Fruit fly (Drosophila melanogaster) whole organism, embryonic: ENCODE data around the gene CG11470.

Experiments used
- Aef1 ChIP-seq: fragments of 200-800 bp; sonication (Bioruptor generic); IDR thresholded peaks from 3 replicates; pipeline ENCODE4 v1.3.6; 2022; ENCODE audit warnings: missing biosample characterization, missing genetic modification characterization
- Atf3 ChIP-seq: fragments of 200-800 bp; sonication (Bioruptor generic); optimal IDR thresholded peaks from 3 replicates; lab custom pipeline; 2016; ENCODE audit warnings: missing biosample characterization, missing genetic modification characterization
- CG10321 ChIP-seq: fragments of 200-800 bp; sonication (Bioruptor generic); IDR thresholded peaks from 2 replicates; pipeline ENCODE4 v1.3.6; 2022; ENCODE audit warnings: missing biosample characterization, missing genetic modification characterization
- CG10654 ChIP-seq: fragments of 200-800 bp; sonication (Bioruptor generic); optimal IDR thresholded peaks from 2 replicates; lab custom pipeline; 2016; ENCODE audit warnings: missing biosample characterization, missing genetic modification characterization
- CG17829 ChIP-seq: fragments of 200-800 bp; optimal IDR thresholded peaks from 2 replicates; lab custom pipeline; 2019; ENCODE audit warnings: missing biosample characterization, mild to moderate bottlenecking, missing genetic modification characterization, moderate library complexity
- CG18011 ChIP-seq: fragments of 200-800 bp; sonication (Bioruptor generic); optimal IDR thresholded peaks from 2 replicates; lab custom pipeline; 2017; ENCODE audit warnings: missing biosample characterization, missing genetic modification characterization, mild to moderate bottlenecking, moderate library complexity, missing genotype
- CG18476 ChIP-seq: fragments of 200-800 bp; sonication (Bioruptor generic); optimal IDR thresholded peaks from 2 replicates; lab custom pipeline; 2016; ENCODE audit warnings: missing biosample characterization, mild to moderate bottlenecking, missing genetic modification characterization
- CG4404 ChIP-seq: fragments of 200-800 bp; sonication (Bioruptor generic); IDR thresholded peaks from 2 replicates; pipeline ENCODE4 v1.3.6; 2022; ENCODE audit warnings: missing biosample characterization, missing genetic modification characterization
- CG5953 ChIP-seq: fragments of 200-800 bp; sonication (Bioruptor generic); IDR thresholded peaks from 2 replicates; pipeline ENCODE4 v1.3.6; 2022; ENCODE audit warnings: missing biosample characterization, missing genetic modification characterization
- CG6175 ChIP-seq: fragments of 200-800 bp; sonication (Bioruptor generic); IDR thresholded peaks from 3 replicates; pipeline ENCODE4 v1.3.6; 2022; ENCODE audit warnings: missing biosample characterization, missing genetic modification characterization
- CG6791 ChIP-seq: fragments of 200-800 bp; sonication (Bioruptor generic); IDR thresholded peaks from 3 replicates; pipeline ENCODE4 v1.3.6; 2022; ENCODE audit warnings: missing biosample characterization, missing genetic modification characterization; ENCODE audit not compliant: partially characterized antibody
- CG7963 ChIP-seq: fragments of 200-800 bp; sonication (Bioruptor generic); IDR thresholded peaks from 3 replicates; pipeline ENCODE4 v1.3.6; 2022; ENCODE audit warnings: missing biosample characterization, missing genetic modification characterization; ENCODE audit not compliant: partially characterized antibody
- CG8281 ChIP-seq: fragments of 200-800 bp; sonication (Bioruptor generic); optimal IDR thresholded peaks from 2 replicates; lab custom pipeline; 2018; ENCODE audit warnings: missing biosample characterization, mild to moderate bottlenecking, missing genetic modification characterization, moderate library complexity
- CTCF ChIP-seq: fragments of 200-800 bp; sonication (Bioruptor generic); optimal IDR thresholded peaks from 2 replicates; lab custom pipeline; 2017; ENCODE audit warnings: missing biosample characterization, mild to moderate bottlenecking, missing genetic modification characterization, moderate library complexity
- CrebB ChIP-seq: fragments of 200-800 bp; sonication (Bioruptor generic); optimal IDR thresholded peaks from 3 replicates; lab custom pipeline; 2018; ENCODE audit warnings: missing biosample characterization, mild to moderate bottlenecking, missing genetic modification characterization
- Dp ChIP-seq: fragments of 200-800 bp; sonication (Bioruptor generic); optimal IDR thresholded peaks from 2 replicates; lab custom pipeline; 2018; ENCODE audit warnings: missing biosample characterization, mild to moderate bottlenecking, missing genetic modification characterization, moderate library complexity
- Drgx ChIP-seq: fragments of 200-800 bp; sonication (Bioruptor generic); IDR thresholded peaks from 2 replicates; pipeline ENCODE4 v1.3.6; 2022; ENCODE audit warnings: missing biosample characterization, missing genetic modification characterization
- HLH54F ChIP-seq: fragments of 200-800 bp; sonication (Bioruptor generic); optimal IDR thresholded peaks from 3 replicates; lab custom pipeline; 2016; ENCODE audit warnings: missing biosample characterization, missing genetic modification characterization
- Hand ChIP-seq: fragments of 200-800 bp; sonication (Bioruptor generic); optimal IDR thresholded peaks from 2 replicates; lab custom pipeline; 2017; ENCODE audit warnings: mild to moderate bottlenecking, missing biosample characterization, missing genetic modification reagents, missing genetic modification characterization
- HmgZ ChIP-seq: fragments of 200-800 bp; sonication (Bioruptor generic); optimal IDR thresholded peaks from 2 replicates; lab custom pipeline; 2018; ENCODE audit warnings: missing biosample characterization, mild to moderate bottlenecking, missing genetic modification characterization
- Hr39 ChIP-seq: fragments of >200 bp; optimal IDR thresholded peaks from 2 replicates; lab custom pipeline; 2017
- Lpt ChIP-seq: fragments of >200 bp; optimal IDR thresholded peaks from 2 replicates; lab custom pipeline; 2018; ENCODE audit warnings: missing biosample characterization, missing genetic modification characterization
- Mes4 ChIP-seq: fragments of 200-800 bp; sonication (Bioruptor generic); optimal IDR thresholded peaks from 2 replicates; lab custom pipeline; 2016; ENCODE audit warnings: missing biosample characterization, missing genetic modification characterization
- Optix ChIP-seq: fragments of 200-800 bp; sonication (Bioruptor generic); IDR thresholded peaks from 3 replicates; pipeline ENCODE4 v1.3.6; 2022; ENCODE audit warnings: missing biosample characterization, missing genetic modification characterization
- Pdp1 ChIP-seq, 2 experiments: fragments of 200-800 bp; sonication (Bioruptor generic); optimal IDR thresholded peaks; 3 replicates each; lab custom pipeline; 2016; ENCODE audit warnings: missing biosample characterization in 2 of 2, missing genetic modification characterization in 2 of 2, mild to moderate bottlenecking in 1 of 2, moderate library complexity in 1 of 2
- Ptx1 ChIP-seq: fragments of 200-800 bp; sonication (Bioruptor generic); IDR thresholded peaks from 2 replicates; pipeline ENCODE4 v1.3.6; 2022; ENCODE audit warnings: missing biosample characterization, missing genetic modification characterization
- Trl ChIP-seq, 3 experiments: fragments of >200 bp in 2 of 3; fragments of 200-800 bp in 1 of 3; sonication (Bioruptor generic) in 1 of 3; optimal IDR thresholded peaks; 2 replicates in 1 of 3; 3 replicates in 2 of 3; lab custom pipeline; 2016 to 2017; ENCODE audit warnings: missing biosample characterization in 1 of 3, missing genetic modification characterization in 1 of 3
- ab ChIP-seq: fragments of 200-800 bp; sonication (Bioruptor generic); optimal IDR thresholded peaks from 2 replicates; lab custom pipeline; 2016; ENCODE audit warnings: missing biosample characterization, missing genetic modification characterization
- aop ChIP-seq: fragments of 200-800 bp; sonication (Bioruptor generic); IDR thresholded peaks from 2 replicates; pipeline ENCODE4 v1.3.6; 2022; ENCODE audit warnings: missing biosample characterization, missing genetic modification characterization
- cato ChIP-seq: fragments of 200-800 bp; sonication (Bioruptor generic); optimal IDR thresholded peaks from 2 replicates; lab custom pipeline; 2016; ENCODE audit warnings: missing biosample characterization, missing genetic modification characterization, borderline replicate concordance
- dimm ChIP-seq: fragments of 200-800 bp; sonication (Bioruptor generic); IDR thresholded peaks from 2 replicates; pipeline ENCODE4 v1.3.6; 2022; ENCODE audit warnings: missing biosample characterization, missing genetic modification characterization
- fu2 ChIP-seq: fragments of 200-800 bp; sonication (Bioruptor generic); optimal IDR thresholded peaks from 2 replicates; lab custom pipeline; 2016; ENCODE audit warnings: missing biosample characterization, missing genetic modification characterization
- gfzf ChIP-seq: fragments of 200-800 bp; sonication (Bioruptor generic); optimal IDR thresholded peaks from 2 replicates; lab custom pipeline; 2016; ENCODE audit warnings: missing biosample characterization, mild to moderate bottlenecking, missing genetic modification characterization, moderate library complexity
- hbn ChIP-seq: fragments of 200-800 bp; sonication (Bioruptor generic); IDR thresholded peaks from 2 replicates; pipeline ENCODE4 v1.3.6; 2022; ENCODE audit warnings: missing biosample characterization, missing genetic modification characterization; ENCODE audit not compliant: partially characterized antibody
- jigr1 ChIP-seq: fragments of 200-800 bp; sonication (Bioruptor generic); IDR thresholded peaks from 3 replicates; pipeline ENCODE4 v1.3.6; 2022; ENCODE audit warnings: missing biosample characterization, missing genetic modification characterization
- lilli ChIP-seq: fragments of 200-800 bp; sonication (Bioruptor generic); optimal IDR thresholded peaks from 3 replicates; lab custom pipeline; 2016; ENCODE audit warnings: missing biosample characterization, missing genetic modification characterization
- lov ChIP-seq, 2 experiments: fragments of 200-800 bp in 1 of 2; fragments of >200 bp in 1 of 2; sonication (Bioruptor generic) in 1 of 2; IDR thresholded peaks in 1 of 2; optimal IDR thresholded peaks in 1 of 2; 2 replicates in 1 of 2; 3 replicates in 1 of 2; pipeline versions ENCODE4 v1.3.6 to Lab custom; 2017 to 2022; ENCODE audit warnings: missing biosample characterization in 1 of 2, missing genetic modification characterization in 1 of 2
- maf-S ChIP-seq: fragments of 200-800 bp; sonication (Bioruptor generic); optimal IDR thresholded peaks from 2 replicates; lab custom pipeline; 2016; ENCODE audit warnings: missing biosample characterization, missing genetic modification characterization
- nerfin-2 ChIP-seq: fragments of 200-800 bp; sonication (Bioruptor generic); IDR thresholded peaks from 2 replicates; pipeline ENCODE4 v1.3.6; 2022; ENCODE audit warnings: missing biosample characterization, missing genetic modification characterization; ENCODE audit not compliant: partially characterized antibody
- p53 ChIP-seq: fragments of 200-800 bp; sonication (Bioruptor generic); optimal IDR thresholded peaks from 2 replicates; lab custom pipeline; 2016; ENCODE audit warnings: missing biosample characterization, missing genetic modification characterization
- prd ChIP-seq, 3 experiments: fragments of >200 bp in 2 of 3; fragments of 200-800 bp in 1 of 3; sonication (Bioruptor generic) in 1 of 3; optimal IDR thresholded peaks in 2 of 3; IDR thresholded peaks in 1 of 3; 2 replicates in 2 of 3; 3 replicates in 1 of 3; pipeline versions ENCODE4 v1.3.6 to Lab custom; 2017 to 2022; ENCODE audit warnings: missing biosample characterization in 1 of 3, missing genetic modification characterization in 1 of 3
- sna ChIP-seq: fragments of 200-800 bp; sonication (Bioruptor generic); IDR thresholded peaks from 2 replicates; pipeline ENCODE4 v1.3.6; 2022; ENCODE audit warnings: missing biosample characterization, missing genetic modification characterization; ENCODE audit not compliant: partially characterized antibody
- sqz ChIP-seq: fragments of 200-800 bp; sonication (Bioruptor generic); optimal IDR thresholded peaks from 3 replicates; lab custom pipeline; 2018; ENCODE audit warnings: missing biosample characterization, mild to moderate bottlenecking, missing genetic modification characterization
- stc ChIP-seq: fragments of 200-800 bp; sonication (Bioruptor generic); IDR thresholded peaks from 2 replicates; pipeline ENCODE4 v1.3.6; 2022; ENCODE audit warnings: missing biosample characterization, missing genetic modification characterization
- tin ChIP-seq: fragments of 200-800 bp; sonication (Bioruptor generic); optimal IDR thresholded peaks from 3 replicates; lab custom pipeline; 2016; ENCODE audit warnings: missing biosample characterization, missing genetic modification characterization
- tna ChIP-seq: fragments of 200-800 bp; sonication (Bioruptor generic); IDR thresholded peaks from 2 replicates; pipeline ENCODE4 v1.3.6; 2022; ENCODE audit warnings: missing biosample characterization, missing genetic modification characterization; ENCODE audit not compliant: partially characterized antibody
- vnd ChIP-seq: fragments of 200-800 bp; sonication (Bioruptor generic); IDR thresholded peaks from 3 replicates; pipeline ENCODE4 v1.3.6; 2022; ENCODE audit warnings: missing biosample characterization, missing genetic modification characterization; ENCODE audit not compliant: partially characterized antibody
- vvl ChIP-seq: fragments of 200-800 bp; sonication (Bioruptor generic); IDR thresholded peaks from 2 replicates; pipeline ENCODE4 v1.3.6; 2022; ENCODE audit warnings: missing biosample characterization, missing genetic modification characterization
- zf30C ChIP-seq: fragments of 200-800 bp; sonication (Bioruptor generic); optimal IDR thresholded peaks from 3 replicates; lab custom pipeline; 2018; ENCODE audit warnings: missing biosample characterization, mild to moderate bottlenecking, missing genetic modification characterization

CG11470 gene

dm6 chr3R:29618515-29619157, 29.1 kb upstream of the CG11470 start, which contains the start of gene CG1907 (continued):
- TF ChIP-seq tin (peak; percentile 98), CG6791 (GFP tag; lab: Robert Waterston, UW) (no peak), Optix (GFP tag; lab: Robert Waterston, UW) (peak; percentile 97), dimm (GFP tag; lab: Robert Waterston, UW) (peak; percentile 95), nerfin-2 (GFP tag; lab: Robert Waterston, UW) (0 out of 2 replicates have a peak, but pooled peaks have one; percentile 36), maf-S (peak; percentile 74), CG8281 (peak; percentile 91), lov (optimal IDR thresholded peaks at IDR 0.05; lab: Kevin White, UChicago) (no peak), lov (GFP tag; IDR thresholded peaks at IDR 0.05; lab: Robert Waterston, UW) (peak; percentile 99), Pdp1 (GFP tag; optimal IDR thresholded peaks at IDR 0.05; lab: Kevin White, UChicago) (peak; percentile 71 to 84), CG5953 (peak; percentile 97), CG18476 (peak; percentile 93), CG6175 (GFP tag; lab: Robert Waterston, UW) (peak; percentile 96), gfzf (no peak), CG18011 (GFP tag; lab: Kevin White, UChicago) (peak; percentile 90), lilli (GFP tag; lab: Kevin White, UChicago) (peak; percentile 93), ab (GFP tag; lab: Kevin White, UChicago) (peak; percentile 71), CrebB (tag; lab: Kevin White, UChicago) (peak; percentile 95), Dp (GFP tag; lab: Kevin White, UChicago) (peak; percentile 78), Mes4 (GFP tag; lab: Kevin White, UChicago) (peak; percentile 71), hbn (GFP tag; lab: Robert Waterston, UW) (no peak), Drgx (GFP tag; lab: Robert Waterston, UW) (peak; percentile 98), HLH54F (GFP tag; lab: Kevin White, UChicago) (peak; percentile 76), sna (peak; percentile 54; the same call in 1 of the 2 replicates), CG17829 (peak; percentile 99), p53 (GFP tag; lab: Kevin White, UChicago) (peak; percentile 46), CG10654 (peak; percentile 98), CG4404 (peak; percentile 97), CTCF (peak; percentile 74), Trl (optimal IDR thresholded peaks at IDR 0.05; lab: Kevin White, UChicago) (peak; percentile 93 to 94), Trl (GFP tag; optimal IDR thresholded peaks at IDR 0.05; lab: Kevin White, UChicago) (peak; percentile 78), fu2 (GFP tag; lab: Kevin White, UChicago) (peak; percentile 69), stc (GFP tag; lab: Robert Waterston, UW) (peak; percentile 98), vvl (peak; percentile 99), Ptx1 (GFP tag; lab: Robert Waterston, UW) (peak; percentile 99), CG7963 (no peak), jigr1 (GFP tag; lab: Robert Waterston, UW) (peak; percentile 96), zf30C (no peak), tna (GFP tag; lab: Robert Waterston, UW) (no peak), vnd (GFP tag; lab: Robert Waterston, UW) (peak; percentile 40; the same call in 1 of the 3 replicates), Hand (GFP tag; lab: Kevin White, UChicago) (peak; percentile 96), sqz (peak; percentile 96), Lpt (no peak), Aef1 (GFP tag; lab: Robert Waterston, UW) (peak; percentile 99), HmgZ (tag; lab: Kevin White, UChicago) (peak; percentile 97), prd (optimal IDR thresholded peaks at IDR 0.05; lab: Kevin White, UChicago) (no peak), prd (GFP tag; IDR thresholded peaks at IDR 0.05; lab: Robert Waterston, UW) (peak; percentile 99), Atf3 (GFP tag; lab: Kevin White, UChicago) (peak; percentile 71), Hr39 (lab: Kevin White, UChicago) (no peak), aop (GFP tag; lab: Robert Waterston, UW) (peak; percentile 88), cato (GFP tag; lab: Kevin White, UChicago) (peak; percentile 95), CG10321 (GFP tag; lab: Robert Waterston, UW) (peak; percentile 86)
